Worm (Caenorhabditis elegans): Measurements from ENCODE around the gene F52C9.3.

F52C9.3 gene

ce11 chrIII:5361909-5362308 lies 40.2 kb downstream of the F52C9.3 start, which contains the start of gene Y32H12A.1:
Gene Y32H12A.1 (plus strand): TSS chrIII:5362209.
- TF ChIP-seq nhr-129 (tag; optimal IDR thresholded peaks at IDR 0.05) (no peak), unc-39 (tag; optimal IDR thresholded peaks at IDR 0.05) (no peak), ceh-16 (tag; optimal IDR thresholded peaks at IDR 0.05) (no peak), mab-5 (tag; optimal IDR thresholded peaks at IDR 0.05) (no peak), R02D3.7 (tag; optimal IDR thresholded peaks at IDR 0.05) (no peak), unc-55 (GFP tag; optimal IDR thresholded peaks at IDR 0.05) (no peak), nhr-6 (tag; optimal IDR thresholded peaks at IDR 0.05) (no peak), sem-4 (tag; optimal IDR thresholded peaks at IDR 0.05) (no peak), ztf-1 (GFP tag; conservative IDR thresholded peaks at IDR 0.05) (no peak), snpc-4 (tag; optimal IDR thresholded peaks at IDR 0.05) (no peak)

DNA sequence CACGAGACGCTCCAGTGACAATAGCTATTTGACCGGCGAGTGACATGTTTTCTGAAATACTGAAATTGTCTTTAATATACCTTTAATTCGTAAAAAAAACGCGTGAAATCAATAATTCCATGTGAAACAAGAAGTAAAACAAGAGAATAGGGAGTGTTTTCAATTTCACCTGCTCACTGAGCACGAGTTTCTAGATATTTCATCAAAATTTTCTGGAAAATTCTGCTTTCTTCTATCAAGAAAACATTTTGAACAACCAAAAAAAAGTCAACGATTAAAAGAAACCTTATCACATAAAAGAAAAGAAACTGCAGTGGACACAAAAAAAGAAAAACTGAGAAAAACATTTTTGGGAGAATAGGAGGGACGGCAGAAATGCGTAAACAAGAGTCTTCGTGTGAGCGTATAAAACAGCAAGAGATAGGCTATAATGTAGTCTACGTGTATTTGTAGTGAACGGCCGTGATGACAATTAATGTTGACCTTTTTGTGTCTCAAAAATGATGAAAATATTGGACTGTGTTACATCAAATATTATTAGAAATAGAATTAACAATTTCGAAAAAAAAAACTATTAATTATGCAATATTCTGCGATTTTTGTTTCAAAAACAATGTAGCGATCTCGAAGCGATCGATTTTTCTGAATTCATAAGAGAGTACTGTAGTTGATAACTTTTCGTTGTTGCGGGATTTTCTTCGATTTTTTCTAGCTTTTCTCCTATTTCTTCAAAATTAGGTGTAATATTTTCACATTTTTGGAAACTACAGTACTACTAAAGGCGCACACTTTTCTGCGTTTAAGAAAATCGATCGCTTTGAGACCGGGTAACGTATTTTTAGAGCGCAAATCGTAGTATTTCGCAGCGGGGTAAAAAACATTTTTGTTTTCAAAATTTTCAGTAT lies 46.6 kb downstream of the F52C9.3 start, which contains the start of gene dhs-9:
dhs-9 (minus strand) TSS at position 51 of the 905 bp plus-strand sequence.
- TF ChIP-seq unc-55 (GFP tag; optimal IDR thresholded peaks at IDR 0.05) (peak; percentile 4), zag-1 (tag; optimal IDR thresholded peaks at IDR 0.05) (no peak), F13H6.1 (tag; optimal IDR thresholded peaks at IDR 0.05) (peak; percentile 33), C34F6.9 (tag; optimal IDR thresholded peaks at IDR 0.05) (peak; percentile 21), lsy-2 (tag; optimal IDR thresholded peaks at IDR 0.05) (peak in 1 of 2 experiments; percentile 45), dmd-4 (tag; optimal IDR thresholded peaks at IDR 0.05) (no peak), crh-2 (tag; optimal IDR thresholded peaks at IDR 0.05) (peak; percentile 48), alr-1 (tag; optimal IDR thresholded peaks at IDR 0.05) (no peak), gmeb-1 (tag; optimal IDR thresholded peaks at IDR 0.05) (peak; percentile 56), nhr-129 (tag; optimal IDR thresholded peaks at IDR 0.05) (peak; percentile 61), skn-1 (tag; optimal IDR thresholded peaks at IDR 0.05) (peak; percentile 85), nhr-25 (tag; optimal IDR thresholded peaks at IDR 0.05) (peak; percentile 59), fos-1 (tag; optimal IDR thresholded peaks at IDR 0.05) (peak; percentile 8)

- peak; percentile 92 for TF ChIP-seq unc-55 (GFP tag; optimal IDR thresholded peaks at IDR 0.05)
- TF ChIP-seq skn-1 (tag; optimal IDR thresholded peaks at IDR 0.05): no peak
- TF ChIP-seq sma-9 (GFP tag; optimal IDR thresholded peaks at IDR 0.05): no peak
- TF ChIP-seq sma-9 (tag; optimal IDR thresholded peaks at IDR 0.05): no peak
- TF ChIP-seq zag-1 (tag; optimal IDR thresholded peaks at IDR 0.05): no peak
- TF ChIP-seq unc-62 (GFP tag; optimal IDR thresholded peaks at IDR 0.05): no peak
- no peak for TF ChIP-seq ama-1 (optimal IDR thresholded peaks at IDR 0.05)
- peak; percentile 22 for TF ChIP-seq mab-5 (tag; optimal IDR thresholded peaks at IDR 0.05)
Measured at ce11 chrIII:5371226-5371926, 49.7 kb downstream of the F52C9.3 start, which contains the start of gene szy-2. Gene szy-2 (minus strand): TSS chrIII:5371276.

- TF ChIP-seq mdl-1 (tag; optimal IDR thresholded peaks at IDR 0.05) (no peak), lsy-2 (tag; optimal IDR thresholded peaks at IDR 0.05) (peak in 1 of 2 experiments; percentile 24), nhr-129 (tag; optimal IDR thresholded peaks at IDR 0.05) (peak; percentile 66), F13H6.1 (tag; optimal IDR thresholded peaks at IDR 0.05) (peak; percentile 22), peb-1 (tag; optimal IDR thresholded peaks at IDR 0.05) (no peak)
Measured at ce11 chrIII:5372884-5373283, 51.2 kb downstream of the F52C9.3 start.

- no peak for TF ChIP-seq crh-2 (tag; optimal IDR thresholded peaks at IDR 0.05)
- no peak for TF ChIP-seq lin-39 (tag; optimal IDR thresholded peaks at IDR 0.05)
- no peak for TF ChIP-seq ztf-11 (tag; optimal IDR thresholded peaks at IDR 0.05)
- no peak for TF ChIP-seq nhr-12 (tag; optimal IDR thresholded peaks at IDR 0.05)
- no peak for TF ChIP-seq aly-2 (tag; optimal IDR thresholded peaks at IDR 0.05)
- no peak for TF ChIP-seq nhr-21 (tag; optimal IDR thresholded peaks at IDR 0.05)
- no peak for TF ChIP-seq ztf-4 (tag; optimal IDR thresholded peaks at IDR 0.05)
- TF ChIP-seq alr-1 (tag; optimal IDR thresholded peaks at IDR 0.05): no peak
- no peak for TF ChIP-seq mbf-1 (tag; optimal IDR thresholded peaks at IDR 0.05)
- TF ChIP-seq skn-1 (tag; optimal IDR thresholded peaks at IDR 0.05): no peak
- TF ChIP-seq snpc-4 (tag; optimal IDR thresholded peaks at IDR 0.05): no peak
- no peak for TF ChIP-seq ceh-16 (tag; optimal IDR thresholded peaks at IDR 0.05)
- TF ChIP-seq mdl-1 (tag; optimal IDR thresholded peaks at IDR 0.05): no peak
- TF ChIP-seq ZK546.5 (tag; optimal IDR thresholded peaks at IDR 0.05): no peak
- TF ChIP-seq nhr-77 (tag; optimal IDR thresholded peaks at IDR 0.05): no peak
- no peak for TF ChIP-seq blmp-1 (tag; optimal IDR thresholded peaks at IDR 0.05; ENCODE audit: insufficient read depth)
- no peak for TF ChIP-seq nhr-23 (tag; optimal IDR thresholded peaks at IDR 0.05)
- TF ChIP-seq unc-39 (tag; optimal IDR thresholded peaks at IDR 0.05): no peak
- TF ChIP-seq fos-1 (tag; optimal IDR thresholded peaks at IDR 0.05): no peak
- TF ChIP-seq ama-1 (optimal IDR thresholded peaks at IDR 0.05): no peak
Measured at ce11 chrIII:5373715-5374114, 52.0 kb downstream of the F52C9.3 start.

Measured in whole organism, L2 larva.